Fruit fly (Drosophila melanogaster) Kc167 (cell line): Measurements from ENCODE around the gene CG31559.

Experiments
- Myc ChIP-seq: fragments of >200 bp; optimal IDR thresholded peaks from 2 replicates; lab custom pipeline; 2017; ENCODE audit warnings: missing external identifiers
- Sin3A ChIP-seq: fragments of >200 bp; optimal IDR thresholded peaks from 2 replicates; lab custom pipeline; 2018; ENCODE audit warnings: missing external identifiers
- h ChIP-seq: fragments of >200 bp; optimal IDR thresholded peaks from 3 replicates; lab custom pipeline; 2018; ENCODE audit warnings: missing external identifiers
- ttk ChIP-seq: sonication (Bioruptor generic); optimal IDR thresholded peaks from 2 replicates; lab custom pipeline; 2017; ENCODE audit warnings: missing external identifiers

The CG31559 gene

dm6 chr3R:6102318-6102717 is 54.7 kb downstream of the CG31559 start:
- no peak for TF ChIP-seq Myc (lab: Kevin White, UChicago)
- TF ChIP-seq Sin3A, result no peak
- TF ChIP-seq ttk (lab: Kevin White, UChicago), result no peak

DNA sequence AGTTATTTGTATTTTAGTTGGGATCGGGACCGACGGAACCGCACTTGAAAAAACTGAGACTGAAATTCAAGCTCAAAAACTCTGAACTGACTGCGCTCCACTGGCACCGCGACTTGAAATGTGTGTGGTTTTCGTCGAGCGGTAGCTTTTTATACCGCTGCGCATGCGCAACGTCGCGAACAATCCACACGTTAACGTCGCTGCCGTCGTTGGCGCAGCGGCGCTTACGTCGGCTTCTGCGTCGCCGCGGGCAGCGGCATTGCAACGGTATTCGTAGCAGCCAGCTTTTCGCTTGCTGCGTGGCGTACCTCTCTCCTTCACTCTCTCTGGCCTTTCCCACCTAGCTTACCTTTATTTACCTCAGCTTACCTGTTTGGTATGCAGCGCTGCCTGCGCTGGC is 56.3 kb downstream of the CG31559 start, which contains the start of gene Gasp:
Gene Gasp (minus strand): TSS at position 124 of the 400 bp plus-strand sequence.
- TF ChIP-seq h (lab: Kevin White, UChicago), result no peak
